Fruit fly (Drosophila melanogaster): ENCODE data around the gene Spn75F.

DNA sequence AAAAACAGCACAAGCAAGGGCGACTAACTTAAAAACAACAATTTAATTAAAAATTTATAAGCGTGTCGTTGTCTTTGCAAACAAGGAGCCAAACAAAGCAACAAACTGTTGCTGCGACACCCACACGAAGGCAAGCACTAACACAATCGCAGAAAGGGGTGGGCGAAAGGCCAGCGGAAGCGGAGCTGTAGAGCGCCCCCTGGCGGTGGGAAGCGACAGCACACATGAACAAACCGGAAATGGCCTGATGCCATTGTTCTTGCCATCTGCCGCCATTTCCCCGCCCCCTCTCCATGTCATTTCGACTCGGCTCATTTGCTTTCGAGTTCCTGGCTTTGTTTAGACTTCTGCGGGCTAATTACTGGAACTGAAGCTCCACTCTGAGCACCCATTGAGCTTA is 3.1 kb upstream of the Spn75F start:
- no peak for TF ChIP-seq CG11902 (GFP tag; optimal IDR thresholded peaks at IDR 0.05)
- TF ChIP-seq Sox15 (GFP tag; optimal IDR thresholded peaks at IDR 0.05), result no peak
- no peak for TF ChIP-seq CG10669 (GFP tag; optimal IDR thresholded peaks at IDR 0.05)
- no peak for TF ChIP-seq dac (GFP tag; optimal IDR thresholded peaks at IDR 0.05)

Measured in whole organism, prepupa.